Fruit fly (Drosophila melanogaster): ENCODE data around the gene CG14042.
A peak's percentile ranks its signal among the peaks of the same experiment; 100 is the strongest.

The CG14042 gene

dm6 chr2L:5000287-5000871 is 37.1 kb upstream of the CG14042 start (continued):
- TF ChIP-seq CG13287 (GFP tag; IDR thresholded peaks at IDR 0.05; ENCODE audit: partially characterized antibody) (no peak), CG2712 (tag; optimal IDR thresholded peaks at IDR 0.05) (peak; percentile 92), Mad (GFP tag; optimal IDR thresholded peaks at IDR 0.05) (peak; percentile 70), jumu (GFP tag; optimal IDR thresholded peaks at IDR 0.05) (peak; percentile 76), knrl (GFP tag; IDR thresholded peaks at IDR 0.05; ENCODE audit: partially characterized antibody) (no peak), Doc3 (GFP tag; IDR thresholded peaks at IDR 0.05; ENCODE audit: partially characterized antibody) (no peak), exex (tag; optimal IDR thresholded peaks at IDR 0.05) (peak; percentile 33), D (optimal IDR thresholded peaks at IDR 0.05) (no peak), D (GFP tag; optimal IDR thresholded peaks at IDR 0.05) (peak; percentile 78), CG3407 (GFP tag; optimal IDR thresholded peaks at IDR 0.05) (peak; percentile 62), nerfin-2 (GFP tag; IDR thresholded peaks at IDR 0.05; ENCODE audit: partially characterized antibody) (no peak), bowl (GFP tag; IDR thresholded peaks at IDR 0.05) (peak; percentile 40; the same call in 1 of the 2 replicates), CG11247 (GFP tag; IDR thresholded peaks at IDR 0.05) (peak; percentile 59), fd102C (GFP tag; optimal IDR thresholded peaks at IDR 0.05) (peak; percentile 83), CG11085 (GFP tag; IDR thresholded peaks at IDR 0.05) (0 out of 2 replicates have a peak, but pooled peaks have one; percentile 20), chinmo (GFP tag; IDR thresholded peaks at IDR 0.05; ENCODE audit: partially characterized antibody) (peak; percentile 72; the same call in 1 of the 4 replicates), CG6813 (GFP tag; optimal IDR thresholded peaks at IDR 0.05) (peak; percentile 73), gem (tag; optimal IDR thresholded peaks at IDR 0.05) (peak; percentile 94), C15 (GFP tag; IDR thresholded peaks at IDR 0.05) (no peak), CG17361 (GFP tag; IDR thresholded peaks at IDR 0.05) (peak; percentile 84), CG17328 (GFP tag; IDR thresholded peaks at IDR 0.05) (peak; percentile 84), CG14860 (GFP tag; IDR thresholded peaks at IDR 0.05; ENCODE audit: partially characterized antibody) (no peak), CG2202 (tag; optimal IDR thresholded peaks at IDR 0.05) (peak; percentile 85), CG31224 (GFP tag; IDR thresholded peaks at IDR 0.05) (peak; percentile 70), HmgZ (tag; optimal IDR thresholded peaks at IDR 0.05) (peak; percentile 80), CG2199 (GFP tag; IDR thresholded peaks at IDR 0.05) (peak; percentile 7; the same call in 1 of the 3 replicates), CG8281 (tag; optimal IDR thresholded peaks at IDR 0.05) (peak; percentile 57), scrt (GFP tag; optimal IDR thresholded peaks at IDR 0.05) (peak; percentile 78), Sin3A (optimal IDR thresholded peaks at IDR 0.05) (no peak), nau (GFP tag; optimal IDR thresholded peaks at IDR 0.05) (peak; percentile 67), chn (GFP tag; optimal IDR thresholded peaks at IDR 0.05) (peak; percentile 79), CG32532 (GFP tag; IDR thresholded peaks at IDR 0.05) (peak; percentile 84), CG17802 (tag; optimal IDR thresholded peaks at IDR 0.05) (peak; percentile 33), trem (tag; optimal IDR thresholded peaks at IDR 0.05) (peak; percentile 79), PHDP (tag; optimal IDR thresholded peaks at IDR 0.05) (peak; percentile 90), gsb (GFP tag; IDR thresholded peaks at IDR 0.05) (peak; percentile 52; the same call in 1 of the 2 replicates), CG14965 (GFP tag; optimal IDR thresholded peaks at IDR 0.05; ENCODE audit: borderline replicate concordance) (no peak), eve (GFP tag; optimal IDR thresholded peaks at IDR 0.05) (peak in 1 of 2 experiments; percentile 85), CG4854 (GFP tag; optimal IDR thresholded peaks at IDR 0.05) (peak; percentile 49), B-H1 (GFP tag; IDR thresholded peaks at IDR 0.05) (peak; percentile 58), CG15269 (tag; optimal IDR thresholded peaks at IDR 0.05) (peak; percentile 84), ftz-f1 (GFP tag; optimal IDR thresholded peaks at IDR 0.05) (no peak), Spps (tag; optimal IDR thresholded peaks at IDR 0.05) (peak; percentile 55), Stat92E (GFP tag; optimal IDR thresholded peaks at IDR 0.05) (peak in 1 of 3 experiments; percentile 57), gt (GFP tag; IDR thresholded peaks at IDR 0.05) (no peak), CG6175 (GFP tag; IDR thresholded peaks at IDR 0.05) (peak; percentile 37; the same call in 1 of the 3 replicates), wek (GFP tag; optimal IDR thresholded peaks at IDR 0.05) (no peak), Trl (optimal IDR thresholded peaks at IDR 0.05) (no peak), Trl (GFP tag; optimal IDR thresholded peaks at IDR 0.05) (peak; percentile 26), ac (GFP tag; optimal IDR thresholded peaks at IDR 0.05) (peak; percentile 82)
